Worm (Caenorhabditis elegans) whole organism, midembryonic: ENCODE data around the gene C04G6.2.

ENCODE experiments used
- T22C8.4 ChIP-seq: fragments of 200-800 bp; sonication (Bioruptor generic); IDR thresholded peaks from 2 replicates; pipeline ENCODE4 v1.3.6; 2022; ENCODE audit warnings: missing genetic modification characterization, missing compliant biosample characterization
- cog-1 ChIP-seq: sonication (generic microtip); optimal IDR thresholded peaks from 2 replicates; lab custom pipeline; 2016; ENCODE audit warnings: missing genetic modification characterization, missing compliant biosample characterization
- flt-1 ChIP-seq: fragments of 200-800 bp; sonication (Bioruptor generic); IDR thresholded peaks from 2 replicates; pipeline ENCODE4 v1.3.6; 2022; ENCODE audit warnings: missing genetic modification characterization, missing compliant biosample characterization
- klf-2 ChIP-seq: fragments of 200-800 bp; sonication (Bioruptor generic); conservative IDR thresholded peaks from 2 replicates; pipeline ENCODE4 v1.3.6; 2022; ENCODE audit warnings: missing genetic modification reagents, missing genetic modification characterization, missing compliant biosample characterization
- med-1 ChIP-seq: sonication (generic microtip); optimal IDR thresholded peaks from 2 replicates; lab custom pipeline; 2017; ENCODE audit warnings: missing genetic modification characterization, mild to moderate bottlenecking, missing compliant biosample characterization, antibody characterized with exemption, missing genetic modification reagents; ENCODE audit not compliant: insufficient read depth
- ref-1 ChIP-seq: fragments of 200-800 bp; sonication (Bioruptor generic); conservative IDR thresholded peaks from 2 replicates; pipeline ENCODE4 v1.3.6; 2022; ENCODE audit warnings: missing genetic modification reagents, missing genetic modification characterization, missing compliant biosample characterization
- ztf-23 ChIP-seq: fragments of 200-800 bp; sonication (Bioruptor generic); IDR thresholded peaks from 2 replicates; pipeline ENCODE4 v1.3.6; 2022; ENCODE audit warnings: missing genetic modification reagents, missing genetic modification characterization, missing compliant biosample characterization
- ztf-29 ChIP-seq: fragments of 200-800 bp; sonication (Bioruptor generic); IDR thresholded peaks from 2 replicates; pipeline ENCODE4 v1.3.6; 2022; ENCODE audit warnings: missing genetic modification reagents, missing genetic modification characterization, missing compliant biosample characterization

DNA sequence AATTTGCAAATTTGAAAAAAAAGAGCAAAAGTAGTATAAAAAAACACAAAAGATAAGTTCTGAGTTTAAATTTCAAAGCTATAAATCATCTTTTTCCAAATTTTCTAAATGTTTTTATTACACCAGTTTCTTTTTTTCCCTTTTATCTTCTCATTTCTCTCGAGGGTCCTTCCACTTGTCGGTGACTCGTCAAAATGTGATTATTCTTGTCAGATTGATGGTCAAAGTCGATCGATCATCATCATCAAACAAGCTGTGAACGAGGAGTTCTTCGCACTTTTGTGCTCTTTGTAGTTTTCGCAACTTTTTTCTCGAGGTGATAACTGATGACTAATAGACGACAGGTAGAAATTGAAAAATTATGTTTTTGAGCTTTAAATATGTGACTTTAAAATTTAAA is 27.6 kb downstream of the C04G6.2 start:
- TF ChIP-seq T22C8.4 (GFP tag; lab: Robert Waterston, UW), result no peak
- TF ChIP-seq ztf-29 (GFP tag; lab: Robert Waterston, UW), result no peak
- no peak for TF ChIP-seq ref-1 (GFP tag; lab: Robert Waterston, UW)
- TF ChIP-seq ztf-23, result no peak
- no peak for TF ChIP-seq flt-1
- TF ChIP-seq med-1 (GFP tag; lab: Kevin White, UChicago), result no peak
- TF ChIP-seq cog-1 (tag; lab: Kevin White, UChicago), result no peak
- TF ChIP-seq klf-2 (GFP tag; lab: Robert Waterston, UW), result no peak
